Worm (Caenorhabditis elegans) whole organism, L2 larva: Measurements from ENCODE around the gene C14C6.2.

Experiments used
- Y55F3AM.14 ChIP-seq: fragments of 200-800 bp; sonication (Bioruptor generic); optimal IDR thresholded peaks from 2 replicates; lab custom pipeline; 2018; ENCODE audit warnings: mild to moderate bottlenecking, missing genetic modification characterization, missing compliant biosample characterization
- ZK546.5 ChIP-seq: sonication (generic microtip); optimal IDR thresholded peaks from 2 replicates; lab custom pipeline; 2017; ENCODE audit warnings: missing biosample characterization, missing genetic modification characterization
- alr-1 ChIP-seq: fragments of 150-350 bp; optimal IDR thresholded peaks from 2 replicates; lab custom pipeline; 2014; ENCODE audit warnings: missing biosample characterization, missing genetic modification characterization
- aly-2 ChIP-seq: fragments of 150-350 bp; optimal IDR thresholded peaks from 2 replicates; lab custom pipeline; 2014; ENCODE audit warnings: missing biosample characterization, missing genetic modification characterization
- blmp-1 ChIP-seq: sonication (generic microtip); optimal IDR thresholded peaks from 2 replicates; lab custom pipeline; 2017; ENCODE audit warnings: missing genetic modification characterization, mild to moderate bottlenecking, missing compliant biosample characterization, antibody characterized with exemption, moderate library complexity; ENCODE audit not compliant: insufficient read depth
- ceh-16 ChIP-seq: fragments of 150-350 bp; optimal IDR thresholded peaks from 2 replicates; lab custom pipeline; 2014; ENCODE audit warnings: missing biosample characterization, missing genetic modification characterization
- dmd-4 ChIP-seq: sonication (generic microtip); optimal IDR thresholded peaks from 2 replicates; lab custom pipeline; 2017; ENCODE audit warnings: missing biosample characterization, missing genetic modification characterization
- egl-27 ChIP-seq: sonication (generic microtip); optimal IDR thresholded peaks from 3 replicates; lab custom pipeline; 2017; ENCODE audit warnings: missing biosample characterization, missing genetic modification reagents, missing genetic modification characterization
- elt-1 ChIP-seq: fragments of 150-350 bp; optimal IDR thresholded peaks from 2 replicates; lab custom pipeline; 2014; ENCODE audit warnings: missing biosample characterization, missing genetic modification characterization
- elt-3 ChIP-seq: sonication (generic microtip); optimal IDR thresholded peaks from 2 replicates; lab custom pipeline; 2017; ENCODE audit warnings: missing biosample characterization, missing genetic modification characterization
- gmeb-1 ChIP-seq: fragments of 150-350 bp; optimal IDR thresholded peaks from 2 replicates; lab custom pipeline; 2014; ENCODE audit warnings: missing biosample characterization, missing genetic modification characterization
- lin-11 ChIP-seq: fragments of 150-350 bp; sonication (generic microtip); optimal IDR thresholded peaks from 2 replicates; lab custom pipeline; 2014; ENCODE audit warnings: missing biosample characterization, missing genetic modification characterization, inconsistent platforms, mixed read lengths
- lin-39 ChIP-seq: fragments of 150-350 bp; optimal IDR thresholded peaks from 2 replicates; lab custom pipeline; 2014; ENCODE audit warnings: missing biosample characterization, missing genetic modification reagents, missing genetic modification characterization
- lsy-2 ChIP-seq, 2 experiments: fragments of 150-350 bp in 1 of 2; sonication (generic microtip) in 1 of 2; optimal IDR thresholded peaks; 2 replicates each; lab custom pipeline; 2014 to 2017; ENCODE audit warnings: missing biosample characterization in 2 of 2, missing genetic modification characterization in 2 of 2
- mab-5 ChIP-seq: fragments of 150-350 bp; optimal IDR thresholded peaks from 2 replicates; lab custom pipeline; 2014; ENCODE audit warnings: missing biosample characterization, missing genetic modification characterization
- mdl-1 ChIP-seq, 2 experiments: fragments of 150-350 bp in 1 of 2; sonication (generic microtip) in 1 of 2; optimal IDR thresholded peaks; 2 replicates each; lab custom pipeline; 2017; ENCODE audit warnings: missing biosample characterization in 2 of 2, missing genetic modification characterization in 2 of 2
- nhr-10 ChIP-seq: sonication (generic microtip); optimal IDR thresholded peaks from 2 replicates; lab custom pipeline; 2017; ENCODE audit warnings: missing biosample characterization, missing genetic modification characterization
- nhr-11 ChIP-seq: fragments of 150-350 bp; optimal IDR thresholded peaks from 2 replicates; lab custom pipeline; 2014; ENCODE audit warnings: missing biosample characterization, missing genetic modification characterization
- nhr-12 ChIP-seq: fragments of 150-350 bp; optimal IDR thresholded peaks from 2 replicates; lab custom pipeline; 2014; ENCODE audit warnings: missing biosample characterization, missing genetic modification characterization
- nhr-129 ChIP-seq: fragments of 150-350 bp; optimal IDR thresholded peaks from 2 replicates; lab custom pipeline; 2014; ENCODE audit warnings: missing biosample characterization, missing genetic modification characterization
- nhr-21 ChIP-seq: fragments of 150-350 bp; optimal IDR thresholded peaks from 2 replicates; lab custom pipeline; 2014; ENCODE audit warnings: missing biosample characterization, missing genetic modification characterization
- nhr-237 ChIP-seq: fragments of 150-350 bp; optimal IDR thresholded peaks from 2 replicates; lab custom pipeline; 2014; ENCODE audit warnings: missing biosample characterization, missing genetic modification characterization
- nhr-77 ChIP-seq: fragments of 150-350 bp; optimal IDR thresholded peaks from 2 replicates; lab custom pipeline; 2014; ENCODE audit warnings: missing biosample characterization, missing genetic modification characterization
- skn-1 ChIP-seq: sonication (generic microtip); optimal IDR thresholded peaks from 2 replicates; lab custom pipeline; 2017; ENCODE audit warnings: missing biosample characterization, missing genetic modification characterization
- sma-3 ChIP-seq: sonication (generic microtip); optimal IDR thresholded peaks from 2 replicates; lab custom pipeline; 2016; ENCODE audit warnings: missing genetic modification reagents, missing genetic modification characterization, missing compliant biosample characterization
- sma-9 ChIP-seq, 2 experiments: fragments of 150-350 bp in 1 of 2; sonication (generic microtip) in 1 of 2; optimal IDR thresholded peaks; 2 replicates each; lab custom pipeline; 2014 to 2016; ENCODE audit warnings: missing genetic modification characterization in 2 of 2, mild to moderate bottlenecking in 1 of 2, missing biosample characterization in 1 of 2, missing compliant biosample characterization in 1 of 2, missing genetic modification reagents in 1 of 2, moderate library complexity in 1 of 2
- snpc-4 ChIP-seq: fragments of 150-350 bp; optimal IDR thresholded peaks from 2 replicates; lab custom pipeline; 2014; ENCODE audit warnings: missing biosample characterization, missing genetic modification characterization
- unc-39 ChIP-seq: fragments of 150-350 bp; optimal IDR thresholded peaks from 2 replicates; lab custom pipeline; 2014; ENCODE audit warnings: missing biosample characterization, missing genetic modification characterization
- unc-55 ChIP-seq: fragments of 150-350 bp; sonication (generic microtip); optimal IDR thresholded peaks from 3 replicates; lab custom pipeline; 2014; ENCODE audit warnings: missing biosample characterization, missing genetic modification reagents, missing genetic modification characterization
- unc-62 ChIP-seq: fragments of 150-350 bp; optimal IDR thresholded peaks from 2 replicates; lab custom pipeline; 2014; ENCODE audit warnings: missing biosample characterization, missing genetic modification reagents, missing genetic modification characterization
- ztf-1 ChIP-seq: fragments of 200-800 bp; sonication (Bioruptor generic); conservative IDR thresholded peaks from 2 replicates; pipeline ENCODE4 v1.3.6; 2022; ENCODE audit warnings: missing genetic modification characterization, missing compliant biosample characterization
- ztf-11 ChIP-seq: sonication (generic microtip); optimal IDR thresholded peaks from 2 replicates; lab custom pipeline; 2017; ENCODE audit warnings: missing biosample characterization, missing genetic modification characterization
- ztf-4 ChIP-seq: fragments of 150-350 bp; optimal IDR thresholded peaks from 2 replicates; lab custom pipeline; 2014; ENCODE audit warnings: missing biosample characterization, missing genetic modification characterization

The C14C6.2 gene

ce11 chrV:559940-560339 is 3.0 kb upstream of the C14C6.2 start, which contains the start of gene srx-7:
Gene srx-7 (plus strand): TSS chrV:560195.
- TF ChIP-seq elt-3 (tag; lab: Kevin White, UChicago) = no peak
- TF ChIP-seq lin-39 (tag; lab: Kevin White, UChicago) = no peak
- no peak for TF ChIP-seq blmp-1 (tag; lab: Kevin White, UChicago)
- no peak for TF ChIP-seq dmd-4
- TF ChIP-seq nhr-21 = no peak
- no peak for TF ChIP-seq nhr-77
- TF ChIP-seq nhr-11 (tag; lab: Kevin White, UChicago) = no peak
- TF ChIP-seq nhr-10 (tag; lab: Kevin White, UChicago) = no peak
- no peak for TF ChIP-seq nhr-237 (tag; lab: Kevin White, UChicago)
- TF ChIP-seq ztf-4 (tag; lab: Kevin White, UChicago) = no peak

DNA sequence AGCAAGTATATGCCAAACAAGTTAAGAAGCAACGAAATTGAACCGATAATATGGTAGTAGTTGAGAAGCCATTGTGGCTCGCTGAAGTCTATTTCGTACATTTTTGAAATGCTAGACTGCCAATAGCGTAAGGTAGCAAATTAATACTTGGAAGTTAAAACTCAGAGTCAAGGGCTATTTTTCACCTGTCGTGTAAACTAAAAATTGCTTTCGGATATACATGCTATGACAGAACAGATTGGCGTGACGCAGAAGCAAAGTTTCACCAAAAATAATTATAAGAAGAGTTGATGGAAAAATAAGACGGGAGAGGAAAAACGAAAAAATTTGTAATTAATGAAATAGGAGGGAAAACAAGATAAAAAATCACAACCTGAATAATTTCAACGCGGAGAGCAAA is 3.0 kb downstream of the C14C6.2 start, which contains the start of gene sri-73:
TSS of gene sri-73 (minus strand) at position 101 of the 400 bp plus-strand sequence.
- TF ChIP-seq lin-11 (no peak), snpc-4 (no peak), dmd-4 (no peak), nhr-10 (tag; lab: Kevin White, UChicago) (no peak), mab-5 (no peak), Y55F3AM.14 (GFP tag; lab: Kevin White, UChicago) (no peak), nhr-237 (tag; lab: Kevin White, UChicago) (no peak), ceh-16 (tag; lab: Kevin White, UChicago) (no peak), unc-55 (GFP tag; lab: Kevin White, UChicago) (no peak)

DNA sequence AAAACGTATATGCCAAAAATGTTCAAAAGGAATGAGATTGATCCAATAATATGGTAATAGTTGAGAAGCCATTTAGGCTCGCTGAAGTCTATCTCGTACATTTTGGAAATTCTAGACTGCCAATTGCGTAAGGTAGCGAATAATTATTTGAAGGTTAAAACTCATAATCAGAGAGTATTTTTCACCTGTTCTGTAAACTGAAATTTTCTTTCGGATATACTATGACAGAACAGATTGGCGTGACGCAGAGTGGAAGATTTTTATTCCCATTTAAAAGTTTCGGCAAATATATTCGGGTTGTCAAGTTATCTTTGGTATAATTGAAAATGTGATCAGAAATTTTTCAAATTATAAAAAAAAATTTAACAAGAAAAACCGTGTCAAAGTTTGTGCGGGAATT is 5.2 kb downstream of the C14C6.2 start, which contains the start of gene sri-72:
TSS of gene sri-72 (minus strand) at position 101 of the 400 bp plus-strand sequence.
- TF ChIP-seq Y55F3AM.14 (GFP tag; lab: Kevin White, UChicago) = no peak
- no peak for TF ChIP-seq aly-2 (tag; lab: Kevin White, UChicago)
- TF ChIP-seq elt-3 (tag; lab: Kevin White, UChicago) = no peak
- TF ChIP-seq nhr-12 (tag; lab: Kevin White, UChicago) = no peak
- no peak for TF ChIP-seq nhr-21
- TF ChIP-seq nhr-77 = no peak
- no peak for TF ChIP-seq lin-11
- no peak for TF ChIP-seq gmeb-1 (tag; lab: Kevin White, UChicago)
- TF ChIP-seq unc-39 = no peak
- no peak for TF ChIP-seq alr-1 (tag; lab: Kevin White, UChicago)

- TF ChIP-seq alr-1 (tag; lab: Kevin White, UChicago) (no peak), unc-39 (no peak), ZK546.5 (tag; lab: Kevin White, UChicago) (no peak), sma-3 (GFP tag; lab: Kevin White, UChicago) (no peak), lsy-2 (tag; optimal IDR thresholded peaks at IDR 0.05; lab: Kevin White, UChicago) (no peak), unc-62 (GFP tag; lab: Kevin White, UChicago) (no peak), nhr-21 (no peak), elt-3 (tag; lab: Kevin White, UChicago) (no peak), sma-9 (GFP tag; optimal IDR thresholded peaks at IDR 0.05; lab: Kevin White, UChicago) (no peak), sma-9 (tag; optimal IDR thresholded peaks at IDR 0.05; lab: Kevin White, UChicago) (no peak), nhr-12 (tag; lab: Kevin White, UChicago) (no peak), nhr-10 (tag; lab: Kevin White, UChicago) (no peak), mdl-1 (tag; optimal IDR thresholded peaks at IDR 0.05; lab: Kevin White, UChicago) (no peak), mab-5 (no peak), ztf-1 (GFP tag; lab: Robert Waterston, UW) (no peak), elt-1 (tag; lab: Kevin White, UChicago) (no peak), egl-27 (tag; lab: Kevin White, UChicago) (no peak), ceh-16 (tag; lab: Kevin White, UChicago) (no peak), skn-1 (tag; lab: Kevin White, UChicago) (no peak), aly-2 (tag; lab: Kevin White, UChicago) (no peak)
Observed at ce11 chrV:574639-575038, 11.7 kb downstream of the C14C6.2 start, which contains the start of gene C14C6.13. Gene C14C6.13 (minus strand): TSS chrV:574739.

DNA sequence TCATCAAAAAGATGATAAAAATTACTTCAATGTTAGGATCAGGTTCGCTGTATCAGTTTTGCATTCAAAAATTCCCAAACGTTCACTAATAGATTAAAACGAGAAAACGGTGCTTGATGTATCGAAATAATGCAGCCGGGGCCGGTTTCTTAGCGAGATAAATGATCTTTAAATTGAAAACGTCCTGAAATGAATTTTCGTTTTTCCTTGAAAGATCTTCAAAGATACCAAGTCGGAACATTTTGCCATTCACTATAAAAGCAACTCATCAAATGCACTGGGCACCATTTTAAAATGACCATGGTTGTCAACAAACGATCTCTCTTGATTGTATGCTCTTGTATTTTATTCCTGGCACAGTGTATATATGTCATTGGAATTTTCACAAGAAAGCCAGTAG is 13.1 kb downstream of the C14C6.2 start, which contains the start of gene K06H6.5:
TSS of gene K06H6.5 (plus strand) at position 301 of the 400 bp plus-strand sequence.
- no peak for TF ChIP-seq nhr-21
- TF ChIP-seq ztf-4 (tag; lab: Kevin White, UChicago) = no peak
- no peak for TF ChIP-seq ztf-11 (tag; lab: Kevin White, UChicago)
- TF ChIP-seq sma-9 (GFP tag; optimal IDR thresholded peaks at IDR 0.05; lab: Kevin White, UChicago) = no peak
- no peak for TF ChIP-seq sma-9 (tag; optimal IDR thresholded peaks at IDR 0.05; lab: Kevin White, UChicago)
- no peak for TF ChIP-seq ceh-16 (tag; lab: Kevin White, UChicago)
- no peak for TF ChIP-seq elt-1 (tag; lab: Kevin White, UChicago)
- no peak for TF ChIP-seq unc-55 (GFP tag; lab: Kevin White, UChicago)
- no peak for TF ChIP-seq mab-5
- no peak for TF ChIP-seq nhr-129 (tag; lab: Kevin White, UChicago)
- TF ChIP-seq sma-3 (GFP tag; lab: Kevin White, UChicago) = no peak
